Fruit fly (Drosophila melanogaster): ENCODE data around the gene CG4822.

The CG4822 gene

DNA sequence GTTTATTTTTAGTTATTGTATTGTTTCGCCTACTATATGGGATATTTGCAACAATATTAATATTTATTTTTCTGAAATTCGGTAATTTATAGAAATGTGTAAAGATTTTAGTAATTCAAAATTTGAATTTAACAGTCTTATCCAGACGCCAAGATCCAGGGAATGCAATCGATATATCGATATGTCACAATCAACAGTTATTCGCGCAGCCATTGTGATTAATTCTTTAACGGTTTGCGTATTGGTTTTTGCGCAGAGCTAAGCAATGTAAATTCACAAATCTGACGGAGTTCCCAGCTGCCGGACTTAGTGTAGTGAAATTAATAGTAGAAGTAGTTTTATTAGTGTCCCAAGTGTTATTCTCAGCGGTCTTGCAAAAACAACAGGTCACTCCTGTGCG, 7.1 kb downstream of the CG4822 start, which contains the start of gene ND-15 (continued):
- TF ChIP-seq CG10321 (GFP tag; IDR thresholded peaks at IDR 0.05) (no peak), Dll (GFP tag; IDR thresholded peaks at IDR 0.05; ENCODE audit: partially characterized antibody) (peak; percentile 79), unc-4 (GFP tag; IDR thresholded peaks at IDR 0.05; ENCODE audit: partially characterized antibody) (peak; percentile 80), CG30403 (GFP tag; optimal IDR thresholded peaks at IDR 0.05) (no peak), psq (GFP tag; optimal IDR thresholded peaks at IDR 0.05) (no peak), Hmx (GFP tag; optimal IDR thresholded peaks at IDR 0.05) (no peak), repo (GFP tag; optimal IDR thresholded peaks at IDR 0.05) (no peak), CG12219 (GFP tag; optimal IDR thresholded peaks at IDR 0.05) (no peak), knrl (GFP tag; IDR thresholded peaks at IDR 0.05; ENCODE audit: partially characterized antibody) (peak; percentile 73; the same call in 2 of the 3 replicates), CHES-1-like (GFP tag; optimal IDR thresholded peaks at IDR 0.05) (no peak), gt (GFP tag; IDR thresholded peaks at IDR 0.05) (no peak), Med (GFP tag) (peak; percentile 74), sqz (GFP tag; optimal IDR thresholded peaks at IDR 0.05) (no peak), CG13624 (GFP tag; optimal IDR thresholded peaks at IDR 0.05) (no peak), YL-1 (GFP tag; optimal IDR thresholded peaks at IDR 0.05) (no peak), Scr (GFP tag; IDR thresholded peaks at IDR 0.05; ENCODE audit: partially characterized antibody) (peak; percentile 80), Opbp (GFP tag; IDR thresholded peaks at IDR 0.05; ENCODE audit: partially characterized antibody) (peak; percentile 83), CG5953 (GFP tag; IDR thresholded peaks at IDR 0.05) (no peak), CG3407 (GFP tag; optimal IDR thresholded peaks at IDR 0.05) (no peak), Hsf (GFP tag; optimal IDR thresholded peaks at IDR 0.05) (no peak), ttk (GFP tag; IDR thresholded peaks at IDR 0.05) (no peak), Abd-B (GFP tag; optimal IDR thresholded peaks at IDR 0.05) (no peak), ato (GFP tag; IDR thresholded peaks at IDR 0.05; ENCODE audit: partially characterized antibody) (0 out of 2 replicates have a peak, but pooled peaks have one; percentile 17), ap (GFP tag; IDR thresholded peaks at IDR 0.05) (no peak), sna (GFP tag; IDR thresholded peaks at IDR 0.05; ENCODE audit: partially characterized antibody) (peak; percentile 67; the same call in 1 of the 2 replicates), emc (GFP tag; optimal IDR thresholded peaks at IDR 0.05) (no peak), dmrt11E (tag; optimal IDR thresholded peaks at IDR 0.05) (no peak), chinmo (GFP tag; IDR thresholded peaks at IDR 0.05; ENCODE audit: partially characterized antibody) (peak; percentile 84; the same call in 2 of the 4 replicates), CG18599 (GFP tag; optimal IDR thresholded peaks at IDR 0.05) (no peak), trem (tag; optimal IDR thresholded peaks at IDR 0.05) (peak; percentile 29), CG10654 (GFP tag; optimal IDR thresholded peaks at IDR 0.05) (no peak), otp (GFP tag; IDR thresholded peaks at IDR 0.05) (no peak), Pdp1 (GFP tag; optimal IDR thresholded peaks at IDR 0.05) (no peak), corto (GFP tag; optimal IDR thresholded peaks at IDR 0.05) (no peak), CG31365 (tag; optimal IDR thresholded peaks at IDR 0.05) (no peak), nerfin-2 (GFP tag; IDR thresholded peaks at IDR 0.05; ENCODE audit: partially characterized antibody) (0 out of 2 replicates have a peak, but pooled peaks have one; percentile 31), cad (GFP tag; optimal IDR thresholded peaks at IDR 0.05) (no peak), dan (GFP tag; IDR thresholded peaks at IDR 0.05) (no peak), kni (GFP tag; optimal IDR thresholded peaks at IDR 0.05) (no peak), CG33213 (GFP tag; optimal IDR thresholded peaks at IDR 0.05) (no peak), pfk (GFP tag; optimal IDR thresholded peaks at IDR 0.05) (no peak), gcm (GFP tag; optimal IDR thresholded peaks at IDR 0.05) (no peak), nmo (GFP tag; optimal IDR thresholded peaks at IDR 0.05) (no peak), CG17385 (GFP tag; optimal IDR thresholded peaks at IDR 0.05) (no peak), Nf-YA (GFP tag; IDR thresholded peaks at IDR 0.05) (no peak), CG6689 (GFP tag; IDR thresholded peaks at IDR 0.05) (no peak), CG12659 (GFP tag; optimal IDR thresholded peaks at IDR 0.05) (no peak), CG14014 (GFP tag; IDR thresholded peaks at IDR 0.05) (no peak), CG42726 (GFP tag; IDR thresholded peaks at IDR 0.05; ENCODE audit: partially characterized antibody) (peak; percentile 76; the same call in 1 of the 2 replicates), CG2199 (GFP tag; IDR thresholded peaks at IDR 0.05) (no peak)

Measured in whole organism, embryonic.